Worm (Caenorhabditis elegans) whole organism, L2 larva: ENCODE results near the gene T28F3.9.

Experiments used
- C34F6.9 ChIP-seq: fragments of 150-350 bp; optimal IDR thresholded peaks from 2 replicates; lab custom pipeline; 2014; ENCODE audit warnings: missing biosample characterization, missing genetic modification characterization
- F13H6.1 ChIP-seq: sonication (generic microtip); optimal IDR thresholded peaks from 2 replicates; lab custom pipeline; 2016; ENCODE audit warnings: missing genetic modification characterization, missing compliant biosample characterization
- R02D3.7 ChIP-seq: fragments of 150-350 bp; optimal IDR thresholded peaks from 2 replicates; lab custom pipeline; 2014; ENCODE audit warnings: missing biosample characterization, missing genetic modification characterization
- Y55F3AM.14 ChIP-seq: fragments of 200-800 bp; sonication (Bioruptor generic); optimal IDR thresholded peaks from 2 replicates; lab custom pipeline; 2018; ENCODE audit warnings: mild to moderate bottlenecking, missing genetic modification characterization, missing compliant biosample characterization
- ZK546.5 ChIP-seq: sonication (generic microtip); optimal IDR thresholded peaks from 2 replicates; lab custom pipeline; 2017; ENCODE audit warnings: missing biosample characterization, missing genetic modification characterization
- blmp-1 ChIP-seq: sonication (generic microtip); optimal IDR thresholded peaks from 2 replicates; lab custom pipeline; 2017; ENCODE audit warnings: missing genetic modification characterization, mild to moderate bottlenecking, missing compliant biosample characterization, antibody characterized with exemption, moderate library complexity; ENCODE audit not compliant: insufficient read depth
- ceh-16 ChIP-seq: fragments of 150-350 bp; optimal IDR thresholded peaks from 2 replicates; lab custom pipeline; 2014; ENCODE audit warnings: missing biosample characterization, missing genetic modification characterization
- crh-2 ChIP-seq: sonication (generic microtip); optimal IDR thresholded peaks from 2 replicates; lab custom pipeline; 2017; ENCODE audit warnings: missing biosample characterization, missing genetic modification characterization
- dmd-4 ChIP-seq: sonication (generic microtip); optimal IDR thresholded peaks from 2 replicates; lab custom pipeline; 2017; ENCODE audit warnings: missing biosample characterization, missing genetic modification characterization
- fos-1 ChIP-seq: fragments of 150-350 bp; optimal IDR thresholded peaks from 2 replicates; lab custom pipeline; 2014; ENCODE audit warnings: missing biosample characterization, missing genetic modification characterization
- gmeb-1 ChIP-seq: fragments of 150-350 bp; optimal IDR thresholded peaks from 2 replicates; lab custom pipeline; 2014; ENCODE audit warnings: missing biosample characterization, missing genetic modification characterization
- lin-39 ChIP-seq: fragments of 150-350 bp; optimal IDR thresholded peaks from 2 replicates; lab custom pipeline; 2014; ENCODE audit warnings: missing biosample characterization, missing genetic modification reagents, missing genetic modification characterization
- lsy-2 ChIP-seq, 2 experiments: fragments of 150-350 bp in 1 of 2; sonication (generic microtip) in 1 of 2; optimal IDR thresholded peaks; 2 replicates each; lab custom pipeline; 2014 to 2017; ENCODE audit warnings: missing biosample characterization in 2 of 2, missing genetic modification characterization in 2 of 2
- mab-5 ChIP-seq: fragments of 150-350 bp; optimal IDR thresholded peaks from 2 replicates; lab custom pipeline; 2014; ENCODE audit warnings: missing biosample characterization, missing genetic modification characterization
- mbf-1 ChIP-seq: sonication (generic microtip); optimal IDR thresholded peaks from 2 replicates; lab custom pipeline; 2017; ENCODE audit warnings: missing biosample characterization, missing genetic modification characterization
- nhr-10 ChIP-seq: sonication (generic microtip); optimal IDR thresholded peaks from 2 replicates; lab custom pipeline; 2017; ENCODE audit warnings: missing biosample characterization, missing genetic modification characterization
- nhr-12 ChIP-seq: fragments of 150-350 bp; optimal IDR thresholded peaks from 2 replicates; lab custom pipeline; 2014; ENCODE audit warnings: missing biosample characterization, missing genetic modification characterization
- nhr-129 ChIP-seq: fragments of 150-350 bp; optimal IDR thresholded peaks from 2 replicates; lab custom pipeline; 2014; ENCODE audit warnings: missing biosample characterization, missing genetic modification characterization
- nhr-237 ChIP-seq: fragments of 150-350 bp; optimal IDR thresholded peaks from 2 replicates; lab custom pipeline; 2014; ENCODE audit warnings: missing biosample characterization, missing genetic modification characterization
- nhr-25 ChIP-seq: fragments of 150-350 bp; sonication (generic microtip); optimal IDR thresholded peaks from 3 replicates; lab custom pipeline; 2014; ENCODE audit warnings: missing biosample characterization, missing genetic modification characterization
- nhr-77 ChIP-seq: fragments of 150-350 bp; optimal IDR thresholded peaks from 2 replicates; lab custom pipeline; 2014; ENCODE audit warnings: missing biosample characterization, missing genetic modification characterization
- peb-1 ChIP-seq: fragments of 150-350 bp; optimal IDR thresholded peaks from 2 replicates; lab custom pipeline; 2014; ENCODE audit warnings: missing biosample characterization, missing genetic modification characterization
- sem-4 ChIP-seq: fragments of 150-350 bp; optimal IDR thresholded peaks from 2 replicates; lab custom pipeline; 2014; ENCODE audit warnings: missing biosample characterization, missing genetic modification reagents, missing genetic modification characterization
- skn-1 ChIP-seq: sonication (generic microtip); optimal IDR thresholded peaks from 2 replicates; lab custom pipeline; 2017; ENCODE audit warnings: missing biosample characterization, missing genetic modification characterization
- sma-3 ChIP-seq: sonication (generic microtip); optimal IDR thresholded peaks from 2 replicates; lab custom pipeline; 2016; ENCODE audit warnings: missing genetic modification reagents, missing genetic modification characterization, missing compliant biosample characterization
- snpc-4 ChIP-seq: fragments of 150-350 bp; optimal IDR thresholded peaks from 2 replicates; lab custom pipeline; 2014; ENCODE audit warnings: missing biosample characterization, missing genetic modification characterization
- unc-55 ChIP-seq: fragments of 150-350 bp; sonication (generic microtip); optimal IDR thresholded peaks from 3 replicates; lab custom pipeline; 2014; ENCODE audit warnings: missing biosample characterization, missing genetic modification reagents, missing genetic modification characterization
- unc-62 ChIP-seq: fragments of 150-350 bp; optimal IDR thresholded peaks from 2 replicates; lab custom pipeline; 2014; ENCODE audit warnings: missing biosample characterization, missing genetic modification reagents, missing genetic modification characterization
- zag-1 ChIP-seq: fragments of 150-350 bp; optimal IDR thresholded peaks from 2 replicates; lab custom pipeline; 2014; ENCODE audit warnings: missing biosample characterization, missing genetic modification characterization
- ztf-11 ChIP-seq: sonication (generic microtip); optimal IDR thresholded peaks from 2 replicates; lab custom pipeline; 2017; ENCODE audit warnings: missing biosample characterization, missing genetic modification characterization

Gene T28F3.9

DNA sequence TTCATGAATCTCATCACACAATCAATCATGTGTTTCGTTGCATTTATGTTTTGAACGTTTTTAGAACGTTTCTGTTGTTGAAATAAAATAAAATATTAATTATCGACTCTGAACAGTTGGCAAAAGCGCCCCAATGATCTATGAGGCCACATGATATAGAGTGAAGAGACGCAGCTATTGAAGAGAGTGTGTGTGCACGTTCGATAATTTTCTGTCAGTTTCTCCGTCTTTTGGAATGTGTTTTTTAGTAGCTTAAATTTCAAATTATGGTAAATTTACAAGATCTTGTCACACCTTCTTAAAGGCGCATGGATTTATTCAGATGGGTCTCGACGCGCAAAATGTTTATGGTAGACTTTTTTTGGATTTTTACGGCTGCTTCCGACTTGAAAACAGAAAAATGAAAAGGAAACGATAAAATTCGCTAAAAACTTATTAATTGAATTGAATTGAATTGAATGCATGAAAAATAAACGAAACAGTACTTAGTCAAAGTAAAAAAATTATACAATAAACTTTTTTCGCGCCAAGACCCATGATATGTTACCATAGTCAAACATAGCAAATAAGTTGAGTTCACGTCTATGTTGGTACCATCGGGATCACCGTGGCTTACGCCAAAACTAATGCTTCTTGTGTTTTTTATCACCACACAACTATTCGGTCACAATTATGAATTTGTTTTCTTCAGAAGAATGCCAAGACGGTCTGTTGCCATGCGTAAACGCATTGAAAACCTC lies 25.4 kb downstream of the T28F3.9 start, which contains the start of gene C49C3.15:
TSS of gene C49C3.15 (plus strand) at position 690 of the 740 bp plus-strand sequence.
- TF ChIP-seq unc-62 (no peak), nhr-129 (tag; lab: Kevin White, UChicago) (peak; percentile 41), crh-2 (tag; lab: Kevin White, UChicago) (peak; percentile 62), C34F6.9 (peak; percentile 73), lsy-2 (tag; optimal IDR thresholded peaks at IDR 0.05; lab: Kevin White, UChicago) (peak in 1 of 2 experiments; percentile 65), lin-39 (tag; lab: Kevin White, UChicago) (no peak), unc-55 (GFP tag; lab: Kevin White, UChicago) (peak; percentile 61), gmeb-1 (tag; lab: Kevin White, UChicago) (no peak)

DNA sequence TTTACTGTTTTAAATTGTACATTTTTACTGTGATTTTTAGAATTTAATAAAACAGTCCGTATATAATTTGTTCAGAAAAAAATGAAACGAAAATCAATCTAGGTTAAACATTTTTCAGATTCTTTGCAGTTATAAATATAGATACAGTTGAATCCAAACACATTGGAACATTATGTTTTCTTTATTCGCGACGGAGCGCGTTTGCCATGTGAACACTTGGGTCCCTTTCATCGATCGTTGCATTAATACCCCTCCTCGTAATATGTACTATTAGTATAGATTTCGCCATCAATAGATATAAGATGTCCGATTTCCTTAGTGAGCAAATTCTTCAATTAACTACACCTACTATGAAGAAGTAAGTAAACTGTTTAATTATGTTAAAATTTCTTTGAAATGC lies 26.7 kb downstream of the T28F3.9 start, which contains the start of gene C49C3.8:
TSS of gene C49C3.8 (plus strand) at position 173 of the 400 bp plus-strand sequence.
- TF ChIP-seq ztf-11 = no peak
- TF ChIP-seq R02D3.7 (tag; lab: Kevin White, UChicago) = no peak
- no peak for TF ChIP-seq blmp-1 (tag; lab: Kevin White, UChicago)
- TF ChIP-seq sem-4 (tag; lab: Kevin White, UChicago) = no peak
- TF ChIP-seq snpc-4 (tag; lab: Kevin White, UChicago) = no peak
- TF ChIP-seq C34F6.9 = peak; percentile 61
- TF ChIP-seq Y55F3AM.14 (GFP tag; lab: Kevin White, UChicago) = no peak
- no peak for TF ChIP-seq mab-5 (tag; lab: Kevin White, UChicago)
- TF ChIP-seq sma-3 (GFP tag; lab: Kevin White, UChicago) = no peak
- peak; percentile 8 for TF ChIP-seq nhr-129 (tag; lab: Kevin White, UChicago)
- peak; percentile 54 for TF ChIP-seq unc-55 (GFP tag; lab: Kevin White, UChicago)

DNA sequence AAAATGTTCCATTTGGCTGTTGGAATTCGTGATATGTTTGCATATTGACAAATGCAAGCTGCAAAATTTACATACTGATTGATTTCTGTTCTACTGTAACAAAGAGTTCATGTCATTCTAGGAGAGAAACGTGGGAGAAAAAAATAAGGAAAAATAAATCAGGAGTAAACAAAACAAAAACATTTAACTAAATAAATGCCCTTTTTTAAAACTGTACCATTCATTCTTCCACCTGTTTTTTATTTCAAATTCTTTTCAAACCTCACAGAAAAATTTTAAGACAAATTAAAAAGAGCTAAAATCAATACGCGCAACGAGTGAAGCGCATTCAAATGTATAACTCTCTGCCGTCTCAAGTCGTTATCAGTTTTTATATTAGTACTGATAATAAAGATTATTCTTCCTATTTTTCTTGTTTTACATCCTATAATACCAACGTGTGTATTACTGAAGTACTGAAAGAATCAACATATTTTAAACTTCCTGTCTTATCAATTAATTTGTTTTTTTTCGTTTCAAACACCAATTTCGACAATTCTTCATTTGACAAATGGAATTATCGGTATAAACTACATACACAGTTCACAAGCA lies 30.7 kb downstream of the T28F3.9 start, which contains the start of gene C49C3.10:
TSS of gene C49C3.10 (minus strand) at position 51 of the 591 bp plus-strand sequence.
- peak; percentile 74 for TF ChIP-seq fos-1 (tag; lab: Kevin White, UChicago)
- peak; percentile 56 for TF ChIP-seq crh-2 (tag; lab: Kevin White, UChicago)
- TF ChIP-seq skn-1 (tag; lab: Kevin White, UChicago) = peak; percentile 55
- no peak for TF ChIP-seq ZK546.5 (tag; lab: Kevin White, UChicago)
- no peak for TF ChIP-seq blmp-1 (tag; lab: Kevin White, UChicago)

DNA sequence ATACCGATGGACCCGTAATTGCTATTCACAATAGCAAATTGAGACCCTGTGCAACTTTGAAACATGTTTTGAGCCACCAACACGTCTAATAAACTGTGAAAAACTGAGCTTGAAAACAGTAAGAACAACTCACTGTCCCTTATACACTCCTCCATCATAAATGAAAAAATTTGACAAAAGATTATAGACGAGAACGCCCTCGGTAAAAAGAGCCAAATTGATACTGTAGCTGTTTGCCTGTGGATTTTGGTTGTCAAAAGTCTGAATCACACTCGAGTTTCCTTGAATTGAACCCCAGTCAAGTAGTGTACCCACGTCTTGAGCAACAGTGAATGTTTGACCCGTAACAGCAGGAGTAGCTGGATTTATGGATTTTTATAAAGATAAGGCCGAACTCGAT lies 32.7 kb downstream of the T28F3.9 start:
- TF ChIP-seq nhr-10 (tag; lab: Kevin White, UChicago) (no peak), dmd-4 (tag; lab: Kevin White, UChicago) (no peak), mbf-1 (tag; lab: Kevin White, UChicago) (no peak), nhr-77 (tag; lab: Kevin White, UChicago) (no peak), F13H6.1 (no peak), ztf-11 (no peak), mab-5 (tag; lab: Kevin White, UChicago) (no peak), blmp-1 (tag; lab: Kevin White, UChicago) (no peak), zag-1 (tag; lab: Kevin White, UChicago) (no peak), peb-1 (tag; lab: Kevin White, UChicago) (no peak), nhr-25 (tag; lab: Kevin White, UChicago) (no peak), sma-3 (GFP tag; lab: Kevin White, UChicago) (no peak)

DNA sequence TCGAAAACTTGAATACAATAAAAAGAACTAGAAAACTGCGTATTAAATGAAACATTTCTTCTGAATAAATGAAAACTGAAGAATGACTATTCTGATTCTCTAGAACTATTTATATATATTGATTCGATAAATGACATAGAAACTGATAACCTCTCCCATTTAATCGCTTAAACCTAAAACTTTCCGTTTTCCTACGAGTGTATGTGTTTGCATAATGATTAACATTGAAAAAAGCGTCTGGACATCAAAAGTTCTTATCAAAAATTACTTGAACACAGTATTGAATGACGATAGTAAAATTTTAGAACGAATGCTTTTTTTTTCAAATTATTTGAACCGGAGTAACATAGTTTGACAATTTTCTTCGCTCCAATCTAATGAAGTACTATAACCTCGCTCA lies 33.9 kb downstream of the T28F3.9 start, which contains the start of gene C49C3.9:
TSS of gene C49C3.9 (minus strand) at position 136 of the 400 bp plus-strand sequence.
- TF ChIP-seq crh-2 (tag; lab: Kevin White, UChicago) (peak; percentile 5), fos-1 (tag; lab: Kevin White, UChicago) (peak; percentile 99), ceh-16 (no peak)

DNA sequence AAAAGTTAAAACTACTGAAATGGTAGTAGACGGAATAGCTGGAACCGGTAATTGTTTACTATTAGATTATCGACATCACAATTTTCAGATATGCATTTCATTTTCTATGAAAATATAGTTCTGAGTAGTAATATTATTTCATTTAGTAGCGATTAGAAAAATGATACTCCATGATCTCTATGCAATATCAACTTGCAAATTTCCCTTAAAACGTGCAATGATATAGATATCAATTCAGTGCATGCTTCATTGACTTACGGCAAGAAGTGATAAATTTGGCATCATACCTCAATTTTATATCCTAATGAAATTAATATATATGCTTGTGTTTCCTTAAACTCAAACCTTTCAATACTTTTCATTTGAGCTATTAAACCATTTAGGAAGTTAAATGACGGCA lies 34.4 kb downstream of the T28F3.9 start, which contains the start of gene C49C3.21:
TSS of gene C49C3.21 (plus strand) at position 301 of the 400 bp plus-strand sequence.
- TF ChIP-seq nhr-12 (tag; lab: Kevin White, UChicago) = no peak
- TF ChIP-seq C34F6.9 = no peak
- no peak for TF ChIP-seq mab-5 (tag; lab: Kevin White, UChicago)
- no peak for TF ChIP-seq sma-3 (GFP tag; lab: Kevin White, UChicago)
- no peak for TF ChIP-seq nhr-77 (tag; lab: Kevin White, UChicago)
- TF ChIP-seq nhr-237 = no peak
